Worm (Caenorhabditis elegans): ENCODE data around the gene aipl-1.

The aipl-1 gene

ce11 chrV:15136772-15137171 is at the start of gene aipl-1:
Gene aipl-1 (minus strand): TSS chrV:15136801.
- TF ChIP-seq ZK546.5 (tag; optimal IDR thresholded peaks at IDR 0.05) (no peak), ama-1 (optimal IDR thresholded peaks at IDR 0.05) (no peak), zag-1 (tag; optimal IDR thresholded peaks at IDR 0.05) (no peak), nhr-76 (tag; optimal IDR thresholded peaks at IDR 0.05) (no peak), ztf-11 (tag; optimal IDR thresholded peaks at IDR 0.05) (no peak), mml-1 (tag; optimal IDR thresholded peaks at IDR 0.05) (no peak), snpc-4 (tag; optimal IDR thresholded peaks at IDR 0.05) (peak; percentile 79), ztf-4 (tag; optimal IDR thresholded peaks at IDR 0.05) (no peak), elt-3 (tag; optimal IDR thresholded peaks at IDR 0.05) (peak in 1 of 3 experiments; percentile 66), ceh-9 (tag; optimal IDR thresholded peaks at IDR 0.05) (no peak), pqm-1 (tag; optimal IDR thresholded peaks at IDR 0.05) (peak; percentile 74), fos-1 (tag; optimal IDR thresholded peaks at IDR 0.05) (no peak), nhr-23 (tag; optimal IDR thresholded peaks at IDR 0.05) (peak; percentile 75), nhr-237 (tag; optimal IDR thresholded peaks at IDR 0.05) (no peak), nhr-43 (tag; optimal IDR thresholded peaks at IDR 0.05; ENCODE audit: poor library complexity, severe bottlenecking) (no peak), skn-1 (tag; optimal IDR thresholded peaks at IDR 0.05) (peak; percentile 9), elt-2 (tag; optimal IDR thresholded peaks at IDR 0.05) (peak; percentile 43), mdl-1 (tag; optimal IDR thresholded peaks at IDR 0.05) (no peak), ceh-16 (tag; optimal IDR thresholded peaks at IDR 0.05) (no peak), nhr-28 (tag; optimal IDR thresholded peaks at IDR 0.05) (no peak), egl-5 (tag; optimal IDR thresholded peaks at IDR 0.05) (peak; percentile 21), jun-1 (tag; optimal IDR thresholded peaks at IDR 0.05) (peak; percentile 39), egl-27 (tag; optimal IDR thresholded peaks at IDR 0.05) (no peak), pha-4 (tag; optimal IDR thresholded peaks at IDR 0.05) (peak; percentile 95), nhr-25 (tag; optimal IDR thresholded peaks at IDR 0.05) (peak; percentile 66), fkh-10 (GFP tag; optimal IDR thresholded peaks at IDR 0.05) (peak; percentile 60), ceh-82 (tag; optimal IDR thresholded peaks at IDR 0.05) (peak; percentile 34), lsy-12 (tag; optimal IDR thresholded peaks at IDR 0.05) (no peak), sea-2 (GFP tag; optimal IDR thresholded peaks at IDR 0.05) (no peak), lin-15B (tag; optimal IDR thresholded peaks at IDR 0.05) (peak; percentile 94), lin-39 (tag; optimal IDR thresholded peaks at IDR 0.05) (peak; percentile 53), R02D3.7 (tag; optimal IDR thresholded peaks at IDR 0.05) (peak; percentile 69), hmg-11 (tag; optimal IDR thresholded peaks at IDR 0.05) (no peak), nhr-11 (tag; optimal IDR thresholded peaks at IDR 0.05) (no peak), nhr-77 (tag; optimal IDR thresholded peaks at IDR 0.05) (no peak), unc-39 (tag; optimal IDR thresholded peaks at IDR 0.05) (no peak), unc-62 (GFP tag; optimal IDR thresholded peaks at IDR 0.05) (no peak), fkh-2 (tag; optimal IDR thresholded peaks at IDR 0.05) (no peak), nhr-67 (tag; optimal IDR thresholded peaks at IDR 0.05) (no peak), nfya-1 (tag; optimal IDR thresholded peaks at IDR 0.05; ENCODE audit: insufficient read depth) (peak; percentile 84), ceh-28 (tag; optimal IDR thresholded peaks at IDR 0.05) (peak; percentile 42)

- no peak for TF ChIP-seq ztf-4 (tag; optimal IDR thresholded peaks at IDR 0.05)
- TF ChIP-seq lsy-12 (tag; optimal IDR thresholded peaks at IDR 0.05), result no peak
- TF ChIP-seq unc-62 (GFP tag; optimal IDR thresholded peaks at IDR 0.05), result no peak
These were observed 47.8 kb upstream of the aipl-1 start, which contains the start of gene Y75B12B.1 for ce11 chrV:15184097-15185040. Gene Y75B12B.1 (plus strand): TSS chrV:15184699.

ce11 chrV:15182407-15182806 is 45.8 kb upstream of the aipl-1 start, which contains the start of gene fbxa-84:
Gene fbxa-84 (plus strand): TSS chrV:15182440.
- TF ChIP-seq ceh-9 (tag; optimal IDR thresholded peaks at IDR 0.05) (no peak), elt-2 (tag; optimal IDR thresholded peaks at IDR 0.05) (peak; percentile 54), fkh-10 (GFP tag; optimal IDR thresholded peaks at IDR 0.05) (no peak)
